Fruit fly (Drosophila melanogaster): ENCODE data around the gene CG12795.

CG12795 gene

dm6 chr2L:3457007-3457406 lies 4.7 kb downstream of the CG12795 start, which contains the start of the genes Cog3 and Sec5 (continued):
- no peak for TF ChIP-seq CG13624 (GFP tag; optimal IDR thresholded peaks at IDR 0.05)
- TF ChIP-seq CG14667 (GFP tag; IDR thresholded peaks at IDR 0.05) = peak; percentile 32; the same call in 1 of the 2 replicates
- peak; percentile 71; the same call in 2 of the 3 replicates for TF ChIP-seq dysf (GFP tag; IDR thresholded peaks at IDR 0.05)
- TF ChIP-seq Rfx (GFP tag; IDR thresholded peaks at IDR 0.05) = peak; percentile 85
- TF ChIP-seq CG12391 (tag; optimal IDR thresholded peaks at IDR 0.05) = peak; percentile 83
- TF ChIP-seq CG12744 (GFP tag; optimal IDR thresholded peaks at IDR 0.05) = no peak
- peak; percentile 25 for TF ChIP-seq nom (GFP tag; optimal IDR thresholded peaks at IDR 0.05)
- TF ChIP-seq Oli (tag; optimal IDR thresholded peaks at IDR 0.05) = no peak
- TF ChIP-seq seq (GFP tag; IDR thresholded peaks at IDR 0.05) = no peak
- no peak for TF ChIP-seq CG1233 (GFP tag; optimal IDR thresholded peaks at IDR 0.05)
- no peak for TF ChIP-seq Optix (GFP tag; IDR thresholded peaks at IDR 0.05)
- TF ChIP-seq CG4707 (GFP tag; optimal IDR thresholded peaks at IDR 0.05) = no peak
- TF ChIP-seq mam (GFP tag; optimal IDR thresholded peaks at IDR 0.05) = peak; percentile 54
- peak; percentile 38 for TF ChIP-seq CG7556 (GFP tag; optimal IDR thresholded peaks at IDR 0.05)
- peak; percentile 77 for TF ChIP-seq Abd-B (GFP tag; optimal IDR thresholded peaks at IDR 0.05)
- TF ChIP-seq Mad (GFP tag; optimal IDR thresholded peaks at IDR 0.05) = peak; percentile 80
- TF ChIP-seq CG4328 (GFP tag; optimal IDR thresholded peaks at IDR 0.05) = peak; percentile 63
- peak; percentile 47; the same call in 1 of the 2 replicates for TF ChIP-seq CG14014 (GFP tag; IDR thresholded peaks at IDR 0.05)
- peak; percentile 45 for TF ChIP-seq CG30020 (tag; optimal IDR thresholded peaks at IDR 0.05)
- peak; percentile 19 for TF ChIP-seq Hsf (GFP tag; optimal IDR thresholded peaks at IDR 0.05)
- no peak for TF ChIP-seq Aef1 (GFP tag; IDR thresholded peaks at IDR 0.05)
- TF ChIP-seq slp2 (GFP tag; optimal IDR thresholded peaks at IDR 0.05) = peak; percentile 6
- no peak for TF ChIP-seq cad (GFP tag; optimal IDR thresholded peaks at IDR 0.05)
- TF ChIP-seq Elba2 (GFP tag; optimal IDR thresholded peaks at IDR 0.05) = peak; percentile 20
- TF ChIP-seq CG3847 (GFP tag; IDR thresholded peaks at IDR 0.05) = peak; percentile 85
- no peak for TF ChIP-seq CG13296 (GFP tag; optimal IDR thresholded peaks at IDR 0.05)
- TF ChIP-seq CG7745 (tag; optimal IDR thresholded peaks at IDR 0.05) = no peak
- TF ChIP-seq Scr (GFP tag; IDR thresholded peaks at IDR 0.05; ENCODE audit: partially characterized antibody) = 0 out of 2 replicates have a peak, but pooled peaks have one; percentile 26
- TF ChIP-seq btn (GFP tag; optimal IDR thresholded peaks at IDR 0.05) = no peak
- TF ChIP-seq Hr51 (GFP tag; optimal IDR thresholded peaks at IDR 0.05) = peak in 1 of 2 experiments; percentile 73
- no peak for TF ChIP-seq CG10431 (GFP tag; optimal IDR thresholded peaks at IDR 0.05)
- no peak for TF ChIP-seq CG6791 (GFP tag; IDR thresholded peaks at IDR 0.05; ENCODE audit: partially characterized antibody)
- peak; percentile 45 for TF ChIP-seq shn (GFP tag; optimal IDR thresholded peaks at IDR 0.05)
- TF ChIP-seq CG2120 (GFP tag; optimal IDR thresholded peaks at IDR 0.05) = peak; percentile 90
- no peak for TF ChIP-seq Trl (optimal IDR thresholded peaks at IDR 0.05)
- no peak for TF ChIP-seq Trl (GFP tag; optimal IDR thresholded peaks at IDR 0.05)
- no peak for TF ChIP-seq emc (GFP tag; optimal IDR thresholded peaks at IDR 0.05)
- no peak; the same call in 1 of the 2 replicates for TF ChIP-seq ara (GFP tag; IDR thresholded peaks at IDR 0.05)
- no peak for TF ChIP-seq CG16779 (GFP tag; IDR thresholded peaks at IDR 0.05)
- no peak for TF ChIP-seq Sox102F (GFP tag; optimal IDR thresholded peaks at IDR 0.05)
- no peak for TF ChIP-seq BtbVII (GFP tag; optimal IDR thresholded peaks at IDR 0.05)
- peak; percentile 9 for TF ChIP-seq Atf3 (GFP tag; optimal IDR thresholded peaks at IDR 0.05)
- TF ChIP-seq tin (GFP tag; optimal IDR thresholded peaks at IDR 0.05) = peak; percentile 65
- no peak for TF ChIP-seq CG10462 (GFP tag; optimal IDR thresholded peaks at IDR 0.05)
- TF ChIP-seq CG43689 (GFP tag; IDR thresholded peaks at IDR 0.05) = no peak
- TF ChIP-seq Bgb (GFP tag; IDR thresholded peaks at IDR 0.05; ENCODE audit: partially characterized antibody) = 0 out of 2 replicates have a peak, but pooled peaks have one; percentile 6
- 0 out of 3 replicates have a peak, but pooled peaks have one; percentile 43 for TF ChIP-seq zfh1 (GFP tag; IDR thresholded peaks at IDR 0.05)
- no peak for TF ChIP-seq CG10959 (GFP tag; IDR thresholded peaks at IDR 0.05)
- no peak for TF ChIP-seq CG18619 (GFP tag; optimal IDR thresholded peaks at IDR 0.05)
- peak; percentile 31; the same call in 1 of the 2 replicates for TF ChIP-seq Oaz (GFP tag; IDR thresholded peaks at IDR 0.05)
- peak; percentile 72 for TF ChIP-seq nmo (GFP tag; optimal IDR thresholded peaks at IDR 0.05)
